Worm (Caenorhabditis elegans): ENCODE measurements around the gene W02A2.5.

- TF ChIP-seq elt-3 (tag; optimal IDR thresholded peaks at IDR 0.05) (no peak), ztf-4 (tag; optimal IDR thresholded peaks at IDR 0.05) (no peak), zag-1 (tag; optimal IDR thresholded peaks at IDR 0.05) (no peak), nhr-6 (tag; optimal IDR thresholded peaks at IDR 0.05) (no peak), unc-62 (GFP tag; optimal IDR thresholded peaks at IDR 0.05) (no peak)
Measured at ce11 chrIV:13313156-13313555, 29.5 kb upstream of the W02A2.5 start.

Data from whole organism, L2 larva.